Worm (Caenorhabditis elegans): Measurements from ENCODE around the gene arl-3.

Gene arl-3

DNA sequence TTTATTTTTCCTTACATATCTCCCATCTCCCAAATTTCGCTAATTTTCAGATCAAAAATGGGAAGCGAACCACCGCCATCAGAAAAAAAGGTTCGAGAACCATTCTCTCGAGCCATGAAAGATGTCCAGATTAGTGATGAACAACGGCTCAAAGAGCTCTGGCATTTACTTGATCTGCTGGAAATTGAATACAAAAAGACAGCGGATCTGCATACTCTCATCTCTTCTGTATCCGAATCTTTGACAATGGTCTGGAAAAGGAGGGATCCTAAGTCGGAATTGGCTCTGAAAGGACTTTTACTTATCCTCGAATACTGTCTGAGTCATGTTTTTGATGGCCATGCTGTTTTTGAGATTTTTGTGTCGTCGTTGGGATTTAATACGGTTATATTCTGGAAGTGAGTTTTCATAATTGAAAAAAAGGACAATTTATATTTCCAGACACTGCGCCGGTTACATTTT, 5.4 kb upstream of the arl-3 start, which contains the start of gene tps-2:
TSS of gene tps-2 (plus strand) at position 51 of the 462 bp plus-strand sequence.
- peak; percentile 92 for TF ChIP-seq ama-1 (optimal IDR thresholded peaks at IDR 0.05)
- TF ChIP-seq nfya-1 (tag; optimal IDR thresholded peaks at IDR 0.05; ENCODE audit: insufficient read depth) = peak; percentile 13
- TF ChIP-seq unc-39 (tag; optimal IDR thresholded peaks at IDR 0.05) = no peak

DNA sequence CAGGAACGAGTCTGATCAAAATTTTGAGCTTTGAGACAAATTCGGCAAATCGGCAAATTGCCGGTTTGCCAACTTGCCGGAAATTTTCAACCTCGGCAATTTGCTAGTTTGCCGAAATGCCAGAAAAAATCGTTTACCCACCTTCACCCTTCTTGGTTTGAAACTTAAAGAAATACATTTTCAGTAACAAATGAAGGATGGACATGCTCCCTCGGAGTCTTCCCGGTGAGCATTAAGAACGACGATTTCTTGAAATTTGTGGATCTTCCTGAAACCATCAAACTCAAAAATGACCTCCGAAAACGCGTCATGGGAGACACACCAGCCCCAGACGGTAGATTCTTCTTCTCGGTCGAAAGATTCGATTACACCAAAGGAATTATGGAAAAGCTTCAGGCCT, 3.5 kb upstream of the arl-3 start:
- no peak for TF ChIP-seq nhr-11 (tag; optimal IDR thresholded peaks at IDR 0.05)
- peak; percentile 58 for TF ChIP-seq ama-1 (optimal IDR thresholded peaks at IDR 0.05)
- no peak for TF ChIP-seq ceh-16 (tag; optimal IDR thresholded peaks at IDR 0.05)
- peak; percentile 18 for TF ChIP-seq elt-2 (tag; optimal IDR thresholded peaks at IDR 0.05)

DNA sequence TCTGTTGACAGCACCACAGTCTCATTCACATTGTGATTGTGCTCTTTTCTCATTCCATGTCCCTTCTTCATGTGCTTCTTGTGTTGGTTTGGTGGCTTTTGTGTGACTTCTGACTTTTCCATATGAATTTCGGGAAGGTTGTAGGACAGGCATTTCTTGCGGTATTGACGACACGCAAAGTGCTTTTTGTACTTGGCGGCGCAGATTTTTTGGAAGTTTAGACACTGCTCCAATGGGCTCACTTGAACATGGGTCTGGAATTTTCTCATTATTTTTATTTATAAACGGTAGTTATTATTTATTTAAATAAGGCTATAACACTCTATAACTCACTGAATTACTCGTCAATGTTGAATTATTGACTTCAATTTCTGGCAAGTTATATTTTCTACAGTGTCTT, 2.0 kb upstream of the arl-3 start:
- TF ChIP-seq egl-27 (tag; optimal IDR thresholded peaks at IDR 0.05) (no peak), egl-5 (tag; optimal IDR thresholded peaks at IDR 0.05) (no peak), mdl-1 (tag; optimal IDR thresholded peaks at IDR 0.05) (no peak), nhr-23 (tag; optimal IDR thresholded peaks at IDR 0.05) (no peak), sea-2 (GFP tag; optimal IDR thresholded peaks at IDR 0.05) (no peak)

DNA sequence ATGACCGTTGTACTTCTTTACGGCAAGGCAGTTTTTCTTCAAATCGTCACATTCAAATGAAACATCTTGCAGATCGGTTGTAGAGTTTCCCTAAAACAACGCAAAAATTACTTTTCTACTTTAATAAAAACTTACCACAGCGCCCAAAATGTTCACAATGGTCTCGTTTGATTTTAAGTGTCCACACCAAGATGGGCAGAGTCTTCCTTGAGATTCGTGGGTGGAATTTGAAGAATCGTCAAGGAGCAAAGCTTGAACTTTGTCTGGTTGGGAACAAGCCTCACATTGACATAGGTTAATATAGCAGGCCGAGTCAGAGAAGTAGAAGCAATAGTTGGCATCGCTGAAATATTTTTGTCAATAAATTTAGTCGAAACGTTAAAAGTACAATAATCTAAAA, 1.2 kb upstream of the arl-3 start:
- TF ChIP-seq ztf-4 (tag; optimal IDR thresholded peaks at IDR 0.05) (peak; percentile 52), nhr-12 (tag; optimal IDR thresholded peaks at IDR 0.05) (no peak), ama-1 (optimal IDR thresholded peaks at IDR 0.05) (peak; percentile 84), skn-1 (tag; optimal IDR thresholded peaks at IDR 0.05) (no peak), elt-2 (tag; optimal IDR thresholded peaks at IDR 0.05) (no peak), mdl-1 (tag; optimal IDR thresholded peaks at IDR 0.05) (no peak), lsy-12 (tag; optimal IDR thresholded peaks at IDR 0.05) (peak; percentile 4)

DNA sequence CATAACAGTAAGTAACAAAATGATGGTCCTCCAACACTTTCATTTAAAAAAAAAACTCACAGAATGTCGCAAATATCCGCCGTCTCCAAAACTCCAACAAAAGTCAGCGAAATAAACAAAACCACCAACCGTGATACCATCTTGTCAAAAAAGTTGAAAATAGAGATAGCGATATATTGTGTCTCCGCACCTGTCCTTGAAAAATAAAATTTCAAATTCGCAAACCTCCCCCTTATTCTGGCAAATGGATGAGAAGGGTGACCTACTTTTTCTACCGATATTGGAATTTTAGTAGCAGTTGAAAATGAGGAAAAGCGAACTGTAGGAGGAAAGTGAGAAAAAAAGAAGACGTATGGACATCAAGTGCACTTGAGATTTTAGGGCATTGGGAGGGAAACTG, 793 bp upstream of the arl-3 start, which contains the start of gene F19H8.2:
TSS of gene F19H8.2 (minus strand) at position 391 of the 400 bp plus-strand sequence.
- TF ChIP-seq elt-1 (tag; optimal IDR thresholded peaks at IDR 0.05) (peak; percentile 50), nhr-23 (tag; optimal IDR thresholded peaks at IDR 0.05) (peak; percentile 18), eor-1 (tag; optimal IDR thresholded peaks at IDR 0.05) (no peak), ama-1 (optimal IDR thresholded peaks at IDR 0.05) (peak; percentile 71)

DNA sequence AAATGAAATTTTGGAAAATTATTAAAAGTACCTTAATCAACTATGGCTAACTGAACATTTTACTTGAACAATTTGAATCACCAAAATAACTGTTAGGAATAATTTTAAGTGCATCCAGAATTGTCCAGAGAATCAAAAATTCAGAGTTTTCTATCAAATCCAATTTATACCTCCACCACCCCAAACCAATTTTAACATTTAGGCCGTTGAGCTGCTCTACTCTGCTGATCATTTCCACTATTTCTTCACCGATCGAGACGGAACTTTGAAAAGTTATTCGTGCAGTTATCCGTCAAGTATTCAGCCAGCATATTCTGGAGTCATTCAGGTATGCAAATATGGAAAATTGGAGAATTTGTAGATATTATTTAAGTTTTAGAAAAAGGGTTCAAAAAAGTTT, 2.2 kb downstream of the arl-3 start:
- TF ChIP-seq ceh-28 (tag; optimal IDR thresholded peaks at IDR 0.05) (no peak), tbx-2 (tag; optimal IDR thresholded peaks at IDR 0.05) (no peak), ztf-4 (tag; optimal IDR thresholded peaks at IDR 0.05) (peak; percentile 71), zag-1 (tag; optimal IDR thresholded peaks at IDR 0.05) (no peak), ceh-9 (tag; optimal IDR thresholded peaks at IDR 0.05) (no peak), unc-39 (tag; optimal IDR thresholded peaks at IDR 0.05) (no peak), elt-2 (tag; optimal IDR thresholded peaks at IDR 0.05) (no peak), pqm-1 (tag; optimal IDR thresholded peaks at IDR 0.05) (no peak), ama-1 (optimal IDR thresholded peaks at IDR 0.05) (peak; percentile 92), lin-15B (tag; optimal IDR thresholded peaks at IDR 0.05) (no peak), nhr-11 (tag; optimal IDR thresholded peaks at IDR 0.05) (no peak), daf-12 (tag; optimal IDR thresholded peaks at IDR 0.05) (no peak)

DNA sequence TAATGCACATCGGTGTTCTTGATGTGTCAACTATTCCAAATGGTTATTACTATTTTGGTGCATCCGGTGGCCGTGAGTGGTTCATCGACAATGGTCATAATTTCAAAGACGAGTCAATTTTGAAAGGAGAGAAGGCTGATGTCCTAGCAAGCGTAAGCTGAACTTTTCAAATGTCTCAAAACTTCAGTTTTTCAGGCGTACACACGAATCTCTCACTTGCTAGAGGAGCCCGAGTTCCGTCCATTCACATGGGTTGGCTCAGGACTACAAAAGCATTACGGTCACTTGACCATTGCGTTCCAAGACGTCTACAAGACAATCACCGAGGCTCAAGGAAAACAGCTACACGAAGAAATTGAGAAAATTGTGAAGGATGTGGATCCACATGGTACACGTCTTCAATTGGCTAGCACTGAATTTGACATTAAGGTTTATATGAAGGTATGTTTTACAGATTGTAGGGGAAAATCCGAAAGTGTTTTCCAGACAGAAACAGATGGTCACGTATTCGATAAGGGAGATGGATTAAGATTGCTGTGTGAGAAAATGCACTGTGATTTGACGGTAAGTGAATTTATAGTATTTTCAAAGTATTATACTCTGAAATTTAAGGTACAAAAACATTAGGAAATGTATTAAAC, 3.1 kb downstream of the arl-3 start:
- no peak for TF ChIP-seq ztf-11 (tag; optimal IDR thresholded peaks at IDR 0.05)
- no peak for TF ChIP-seq tbx-2 (tag; optimal IDR thresholded peaks at IDR 0.05)
- no peak for TF ChIP-seq elt-3 (tag; optimal IDR thresholded peaks at IDR 0.05)
- no peak for TF ChIP-seq elt-2 (tag; optimal IDR thresholded peaks at IDR 0.05)
- no peak for TF ChIP-seq eor-1 (tag; optimal IDR thresholded peaks at IDR 0.05)
- TF ChIP-seq snpc-4 (tag; optimal IDR thresholded peaks at IDR 0.05) = no peak
- peak; percentile 81 for TF ChIP-seq ama-1 (optimal IDR thresholded peaks at IDR 0.05)
